Worm (Caenorhabditis elegans) whole organism, L3 larva: ENCODE data around the gene C44B11.1.

Experiments
- aly-2 ChIP-seq: fragments of 150-350 bp; optimal IDR thresholded peaks from 2 replicates; lab custom pipeline; 2014; ENCODE audit warnings: missing biosample characterization, missing genetic modification characterization
- nhr-12 ChIP-seq: fragments of 150-350 bp; optimal IDR thresholded peaks from 2 replicates; lab custom pipeline; 2014; ENCODE audit warnings: missing biosample characterization, missing genetic modification characterization
- nhr-23 ChIP-seq: fragments of 150-350 bp; optimal IDR thresholded peaks from 2 replicates; lab custom pipeline; 2014; ENCODE audit warnings: missing biosample characterization, missing genetic modification reagents, missing genetic modification characterization
- nhr-77 ChIP-seq: fragments of 150-350 bp; optimal IDR thresholded peaks from 2 replicates; lab custom pipeline; 2014; ENCODE audit warnings: missing biosample characterization, missing genetic modification characterization
- pqm-1 ChIP-seq: fragments of 150-350 bp; optimal IDR thresholded peaks from 2 replicates; lab custom pipeline; 2017; ENCODE audit warnings: missing biosample characterization, missing genetic modification characterization, inconsistent platforms
- sea-2 ChIP-seq: fragments of 150-350 bp; sonication (generic microtip); optimal IDR thresholded peaks from 4 replicates; lab custom pipeline; 2014; ENCODE audit warnings: missing biosample characterization, missing genetic modification reagents, missing genetic modification characterization
- tbx-2 ChIP-seq: sonication (generic microtip); optimal IDR thresholded peaks from 2 replicates; lab custom pipeline; 2016; ENCODE audit warnings: mild to moderate bottlenecking, missing genetic modification characterization, missing compliant biosample characterization
- unc-39 ChIP-seq: sonication (generic microtip); optimal IDR thresholded peaks from 4 replicates; lab custom pipeline; 2017; ENCODE audit warnings: missing biosample characterization, missing genetic modification characterization
- unc-62 ChIP-seq: fragments of 150-350 bp; sonication (generic microtip); optimal IDR thresholded peaks from 4 replicates; lab custom pipeline; 2014; ENCODE audit warnings: missing biosample characterization, missing genetic modification reagents, missing genetic modification characterization

DNA sequence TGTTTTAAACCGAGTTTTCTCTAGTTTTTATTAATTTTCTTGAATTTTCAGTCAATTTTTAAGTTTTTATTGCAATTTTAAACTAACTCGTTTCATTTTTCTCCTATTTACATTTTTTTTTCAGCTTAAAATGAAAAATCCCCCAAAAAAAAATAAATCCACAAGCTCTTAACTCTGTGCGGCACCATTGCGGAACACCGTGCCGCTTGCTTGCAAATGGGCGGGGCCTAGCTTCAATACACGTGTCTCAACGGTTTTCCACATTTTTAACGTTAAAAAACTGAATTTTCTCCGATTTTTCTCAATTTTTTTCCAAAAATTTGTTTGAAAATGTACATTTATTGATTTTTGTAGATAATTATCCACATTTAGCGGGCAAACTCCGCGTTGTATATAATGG lies 19.9 kb downstream of the C44B11.1 start, which contains the start of gene R148.3:
- no peak for TF ChIP-seq nhr-77 (tag; lab: Kevin White, UChicago)
- TF ChIP-seq unc-39 (tag; lab: Kevin White, UChicago), result no peak
- no peak for TF ChIP-seq pqm-1
- TF ChIP-seq sea-2, result no peak
- no peak for TF ChIP-seq aly-2 (tag; lab: Kevin White, UChicago)
- no peak for TF ChIP-seq nhr-23
- no peak for TF ChIP-seq tbx-2 (tag; lab: Kevin White, UChicago)
- no peak for TF ChIP-seq nhr-12 (tag; lab: Kevin White, UChicago)
- TF ChIP-seq unc-62 (GFP tag; lab: Kevin White, UChicago), result no peak
